Worm (Caenorhabditis elegans) whole organism, L4 larva: Measurements from ENCODE around the gene ZK795.2.

Experiments used
- ama-1 ChIP-seq: fragments of 150-350 bp; optimal IDR thresholded peaks from 2 replicates; lab custom pipeline; 2014; ENCODE audit warnings: inconsistent platforms, mixed read lengths
- ceh-32 ChIP-seq: sonication (generic microtip); optimal IDR thresholded peaks from 2 replicates; lab custom pipeline; 2016; ENCODE audit warnings: mild to moderate bottlenecking, missing genetic modification characterization, missing compliant biosample characterization; ENCODE audit not compliant: poor library complexity
- lin-13 ChIP-seq: fragments of 150-350 bp; optimal IDR thresholded peaks from 2 replicates; lab custom pipeline; 2014; ENCODE audit warnings: missing biosample characterization, missing genetic modification reagents, missing genetic modification characterization
- lin-29 ChIP-seq: fragments of 200-800 bp; sonication (Bioruptor generic); IDR thresholded peaks from 2 replicates; pipeline ENCODE4 v1.3.6; 2022; ENCODE audit warnings: missing genetic modification reagents, missing genetic modification characterization, missing compliant biosample characterization
- nhr-11 ChIP-seq: fragments of 150-350 bp; optimal IDR thresholded peaks from 2 replicates; lab custom pipeline; 2014; ENCODE audit warnings: missing biosample characterization, missing genetic modification characterization
- zip-2 ChIP-seq: fragments of 150-350 bp; optimal IDR thresholded peaks from 2 replicates; lab custom pipeline; 2014; ENCODE audit warnings: missing biosample characterization, missing genetic modification characterization

DNA sequence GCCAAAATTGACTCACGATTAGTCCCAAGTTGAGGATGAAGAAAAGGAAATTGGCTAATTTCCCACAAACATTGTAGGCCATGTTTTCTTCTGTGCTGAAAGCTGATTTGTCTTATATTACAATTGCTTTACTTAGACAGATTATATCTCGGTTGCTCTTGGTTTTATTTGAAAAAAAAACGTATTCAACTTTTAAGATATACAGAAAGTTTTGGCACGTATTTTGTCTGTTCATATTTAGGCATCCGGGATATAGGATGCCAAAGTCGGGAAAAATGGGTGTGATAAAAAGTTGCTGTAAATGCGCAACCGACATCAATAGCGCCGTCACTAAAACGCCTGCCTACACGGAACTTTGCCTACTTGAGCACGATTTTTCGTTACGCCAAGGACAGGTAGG lies 38.6 kb downstream of the ZK795.2 start, which contains the start of gene tsp-4:
- TF ChIP-seq zip-2, result no peak
- TF ChIP-seq lin-13 (GFP tag; lab: Kevin White, UChicago), result no peak
- TF ChIP-seq lin-29 (GFP tag; lab: Robert Waterston, UW), result no peak
- TF ChIP-seq nhr-11 (tag; lab: Kevin White, UChicago), result no peak
- no peak for TF ChIP-seq ceh-32 (tag; lab: Kevin White, UChicago)
- no peak for TF ChIP-seq ama-1
